Worm (Caenorhabditis elegans) whole organism, young adult: ENCODE measurements around the gene nhr-146.

Source experiments
- B0336.3 ChIP-seq: fragments of 200-800 bp; sonication (Bioruptor generic); IDR thresholded peaks from 2 replicates; pipeline ENCODE4 v1.3.6; 2022; ENCODE audit warnings: missing genetic modification characterization, missing compliant biosample characterization
- C06A6.2 ChIP-seq: fragments of 200-800 bp; sonication (Bioruptor generic); conservative IDR thresholded peaks from 2 replicates; pipeline ENCODE4 v1.3.6; 2022; ENCODE audit warnings: missing genetic modification characterization, missing compliant biosample characterization
- T26A5.8 ChIP-seq: sonication (generic microtip); optimal IDR thresholded peaks from 2 replicates; lab custom pipeline; 2016; ENCODE audit warnings: missing genetic modification characterization, missing compliant biosample characterization
- Y53F4B.3 ChIP-seq: fragments of 200-800 bp; sonication (Bioruptor generic); IDR thresholded peaks from 2 replicates; pipeline ENCODE4 v1.3.6; 2022; ENCODE audit warnings: missing genetic modification reagents, missing genetic modification characterization, missing compliant biosample characterization
- atf-7 ChIP-seq: sonication (generic microtip); optimal IDR thresholded peaks from 2 replicates; lab custom pipeline; 2017; ENCODE audit warnings: mild to moderate bottlenecking, missing genetic modification characterization, missing compliant biosample characterization
- athp-1 ChIP-seq: sonication (generic microtip); optimal IDR thresholded peaks from 2 replicates; lab custom pipeline; 2017; ENCODE audit warnings: mild to moderate bottlenecking, missing genetic modification characterization, missing compliant biosample characterization
- attf-6 ChIP-seq: fragments of 200-800 bp; sonication (Bioruptor generic); IDR thresholded peaks from 2 replicates; pipeline ENCODE4 v1.3.6; 2022; ENCODE audit warnings: missing genetic modification reagents, missing genetic modification characterization, missing compliant biosample characterization
- die-1 ChIP-seq: sonication (generic microtip); optimal IDR thresholded peaks from 2 replicates; lab custom pipeline; 2016; ENCODE audit warnings: missing genotype, mild to moderate bottlenecking, missing genetic modification characterization, missing compliant biosample characterization
- egrh-3 ChIP-seq: fragments of 200-800 bp; sonication (Bioruptor generic); IDR thresholded peaks from 2 replicates; pipeline ENCODE4 v1.3.6; 2022; ENCODE audit warnings: missing genetic modification reagents, missing genetic modification characterization, missing compliant biosample characterization
- lin-35 ChIP-seq, 3 experiments: fragments of 150-350 bp in 2 of 3; sonication (generic microtip) in 1 of 3; optimal IDR thresholded peaks; 2 replicates each; lab custom pipeline; 2014 to 2018; ENCODE audit warnings: missing biosample characterization in 3 of 3, missing genetic modification characterization in 3 of 3, missing genetic modification reagents in 3 of 3
- lir-1 ChIP-seq: fragments of 200-800 bp; sonication (Bioruptor generic); conservative IDR thresholded peaks from 2 replicates; pipeline ENCODE4 v1.3.6; 2022; ENCODE audit warnings: missing genetic modification reagents, missing genetic modification characterization, missing compliant biosample characterization
- madf-10 ChIP-seq: sonication (generic microtip); optimal IDR thresholded peaks from 2 replicates; lab custom pipeline; 2016; ENCODE audit warnings: mild to moderate bottlenecking, missing genetic modification characterization, missing compliant biosample characterization
- madf-3 ChIP-seq: fragments of 200-800 bp; sonication (Bioruptor generic); IDR thresholded peaks from 2 replicates; pipeline ENCODE4 v1.3.6; 2022; ENCODE audit warnings: missing genetic modification reagents, missing genetic modification characterization, missing compliant biosample characterization
- mcd-1 ChIP-seq: fragments of 200-800 bp; sonication (Bioruptor generic); IDR thresholded peaks from 2 replicates; pipeline ENCODE4 v1.3.6; 2022; ENCODE audit warnings: missing genetic modification reagents, missing genetic modification characterization, missing compliant biosample characterization
- mxl-1 ChIP-seq: sonication (generic microtip); optimal IDR thresholded peaks from 2 replicates; lab custom pipeline; 2016; ENCODE audit warnings: missing genetic modification characterization, missing compliant biosample characterization
- sdz-38 ChIP-seq: sonication (generic microtip); optimal IDR thresholded peaks from 2 replicates; lab custom pipeline; 2016; ENCODE audit warnings: missing genotype, missing genetic modification characterization, missing compliant biosample characterization
- tbp1 ChIP-seq: fragments of 200-800 bp; sonication (Bioruptor generic); optimal IDR thresholded peaks from 2 replicates; lab custom pipeline; 2018; ENCODE audit warnings: mild to moderate bottlenecking, missing genetic modification characterization, missing compliant biosample characterization
- ztf-18 ChIP-seq: sonication (generic microtip); optimal IDR thresholded peaks from 2 replicates; lab custom pipeline; 2016; ENCODE audit warnings: missing genotype, mild to moderate bottlenecking, missing genetic modification characterization, missing compliant biosample characterization

nhr-146 gene

ce11 chrIV:1676926-1677325, 50.3 kb downstream of the nhr-146 start:
- TF ChIP-seq atf-7 (tag; lab: Kevin White, UChicago): no peak
- TF ChIP-seq die-1: no peak
- no peak for TF ChIP-seq mcd-1 (GFP tag; lab: Robert Waterston, UW)
- TF ChIP-seq tbp1 (GFP tag; lab: Kevin White, UChicago): no peak
- TF ChIP-seq mxl-1 (tag; lab: Kevin White, UChicago): no peak
- TF ChIP-seq, all 124 proteins: peak for 0

ce11 chrIV:1679227-1679626, 52.6 kb downstream of the nhr-146 start:
- TF ChIP-seq madf-10 (no peak), Y53F4B.3 (GFP tag; lab: Robert Waterston, UW) (no peak), athp-1 (tag; lab: Kevin White, UChicago) (no peak), madf-3 (GFP tag; lab: Robert Waterston, UW) (no peak), T26A5.8 (tag; lab: Kevin White, UChicago) (no peak), ztf-18 (tag; lab: Kevin White, UChicago) (no peak), sdz-38 (tag; lab: Kevin White, UChicago) (no peak), lin-35 (GFP tag; optimal IDR thresholded peaks at IDR 0.05; lab: Kevin White, UChicago) (no peak), lir-1 (GFP tag; lab: Robert Waterston, UW) (no peak), C06A6.2 (GFP tag; lab: Robert Waterston, UW) (no peak), attf-6 (no peak), egrh-3 (GFP tag; lab: Robert Waterston, UW) (no peak), B0336.3 (GFP tag; lab: Robert Waterston, UW) (no peak)
